Worm (Caenorhabditis elegans) whole organism, young adult: ENCODE data around the gene decr-1.3.
A peak's percentile ranks its signal among the peaks of the same experiment; 100 is the strongest.

Experiments
- C17E4.6 ChIP-seq: fragments of 200-800 bp; sonication (Bioruptor generic); IDR thresholded peaks from 2 replicates; pipeline ENCODE4 v1.3.6; 2022; ENCODE audit warnings: missing genetic modification reagents, missing genetic modification characterization, missing compliant biosample characterization
- D2030.7 ChIP-seq: fragments of 200-800 bp; sonication (Bioruptor generic); IDR thresholded peaks from 2 replicates; pipeline ENCODE4 v1.3.6; 2022; ENCODE audit warnings: missing genetic modification reagents, missing genetic modification characterization, missing compliant biosample characterization
- F22D6.2 ChIP-seq: sonication (generic microtip); optimal IDR thresholded peaks from 2 replicates; lab custom pipeline; 2016; ENCODE audit warnings: mild to moderate bottlenecking, missing genetic modification characterization, missing compliant biosample characterization
- F33H1.4 ChIP-seq: fragments of 200-800 bp; sonication (Bioruptor generic); IDR thresholded peaks from 2 replicates; pipeline ENCODE4 v1.3.6; 2022; ENCODE audit warnings: missing genetic modification reagents, missing genetic modification characterization, missing compliant biosample characterization
- F55B11.4 ChIP-seq: sonication (generic microtip); optimal IDR thresholded peaks from 2 replicates; lab custom pipeline; 2016; ENCODE audit warnings: missing compliant biosample characterization, missing genetic modification characterization, borderline replicate concordance; ENCODE audit not compliant: insufficient read depth
- F57A8.1 ChIP-seq: fragments of 200-800 bp; sonication (Bioruptor generic); optimal IDR thresholded peaks from 2 replicates; lab custom pipeline; 2018; ENCODE audit warnings: mild to moderate bottlenecking, missing genetic modification characterization, moderate library complexity, missing compliant biosample characterization
- K12H6.12 ChIP-seq: fragments of 200-800 bp; sonication (Bioruptor generic); optimal IDR thresholded peaks from 2 replicates; lab custom pipeline; 2018; ENCODE audit warnings: mild to moderate bottlenecking, missing genetic modification characterization, missing compliant biosample characterization
- T26A5.8 ChIP-seq: sonication (generic microtip); optimal IDR thresholded peaks from 2 replicates; lab custom pipeline; 2016; ENCODE audit warnings: missing genetic modification characterization, missing compliant biosample characterization
- Y53G8AR.9 ChIP-seq: fragments of 200-800 bp; sonication (Bioruptor generic); conservative IDR thresholded peaks from 2 replicates; pipeline ENCODE4 v1.3.6; 2022; ENCODE audit warnings: missing genetic modification reagents, missing genetic modification characterization, missing compliant biosample characterization
- Y56A3A.18 ChIP-seq: fragments of 200-800 bp; sonication (Bioruptor generic); IDR thresholded peaks from 2 replicates; pipeline ENCODE4 v1.3.6; 2022; ENCODE audit warnings: missing genetic modification reagents, missing genetic modification characterization, missing compliant biosample characterization
- Y95B8A.8 ChIP-seq: fragments of 200-800 bp; sonication (Bioruptor generic); IDR thresholded peaks from 2 replicates; pipeline ENCODE4 v1.3.6; 2022; ENCODE audit warnings: missing genetic modification reagents, missing genetic modification characterization, missing compliant biosample characterization
- ZK185.1 ChIP-seq: sonication (generic microtip); optimal IDR thresholded peaks from 2 replicates; lab custom pipeline; 2016; ENCODE audit warnings: mild to moderate bottlenecking, missing genetic modification characterization, missing compliant biosample characterization; ENCODE audit not compliant: poor library complexity, severe bottlenecking
- attf-3 ChIP-seq: fragments of 200-800 bp; sonication (Bioruptor generic); conservative IDR thresholded peaks from 2 replicates; pipeline ENCODE4 v1.3.6; 2022; ENCODE audit warnings: missing genetic modification reagents, missing genetic modification characterization, missing compliant biosample characterization
- ccch-3 ChIP-seq: fragments of 200-800 bp; sonication (Bioruptor generic); optimal IDR thresholded peaks from 2 replicates; lab custom pipeline; 2018; ENCODE audit warnings: mild to moderate bottlenecking, missing genetic modification characterization, missing compliant biosample characterization
- cebp-1 ChIP-seq, 2 experiments: fragments of 200-800 bp in 1 of 2; sonication (Bioruptor generic) in 1 of 2; sonication (generic microtip) in 1 of 2; IDR thresholded peaks in 1 of 2; optimal IDR thresholded peaks in 1 of 2; 2 replicates each; pipeline versions ENCODE4 v1.3.6 to Lab custom; 2017 to 2022; ENCODE audit warnings: missing compliant biosample characterization in 2 of 2, missing genetic modification characterization in 2 of 2, mild to moderate bottlenecking in 1 of 2, missing genetic modification reagents in 1 of 2, moderate library complexity in 1 of 2
- cebp-2 ChIP-seq: fragments of 200-800 bp; sonication (Bioruptor generic); IDR thresholded peaks from 2 replicates; pipeline ENCODE4 v1.3.6; 2022; ENCODE audit warnings: missing genetic modification characterization, missing compliant biosample characterization
- ceh-100 ChIP-seq: fragments of 200-800 bp; sonication (Bioruptor generic); IDR thresholded peaks from 2 replicates; pipeline ENCODE4 v1.3.6; 2022; ENCODE audit warnings: missing genetic modification reagents, missing genetic modification characterization, missing compliant biosample characterization
- ceh-27 ChIP-seq: fragments of 200-800 bp; sonication (Bioruptor generic); optimal IDR thresholded peaks from 2 replicates; lab custom pipeline; 2018; ENCODE audit warnings: mild to moderate bottlenecking, missing genetic modification characterization, moderate library complexity, missing compliant biosample characterization
- ceh-40 ChIP-seq: fragments of 200-800 bp; sonication (Bioruptor generic); IDR thresholded peaks from 2 replicates; pipeline ENCODE4 v1.3.6; 2022; ENCODE audit warnings: missing genetic modification characterization, missing compliant biosample characterization
- chd-7 ChIP-seq: sonication (generic microtip); optimal IDR thresholded peaks from 2 replicates; lab custom pipeline; 2016; ENCODE audit warnings: mild to moderate bottlenecking, missing genetic modification characterization, moderate library complexity, missing compliant biosample characterization
- egrh-3 ChIP-seq: fragments of 200-800 bp; sonication (Bioruptor generic); IDR thresholded peaks from 2 replicates; pipeline ENCODE4 v1.3.6; 2022; ENCODE audit warnings: missing genetic modification reagents, missing genetic modification characterization, missing compliant biosample characterization
- him-1 ChIP-seq: sonication (generic microtip); optimal IDR thresholded peaks from 2 replicates; lab custom pipeline; 2016; ENCODE audit warnings: missing genotype, missing genetic modification reagents, missing genetic modification characterization, missing compliant biosample characterization
- hsf-1 ChIP-seq: fragments of 200-800 bp; sonication (Bioruptor generic); IDR thresholded peaks from 2 replicates; pipeline ENCODE4 v1.3.6; 2022; ENCODE audit warnings: missing genetic modification reagents, missing genetic modification characterization, missing compliant biosample characterization
- lin-35 ChIP-seq, 3 experiments: fragments of 150-350 bp in 2 of 3; sonication (generic microtip) in 1 of 3; optimal IDR thresholded peaks; 2 replicates each; lab custom pipeline; 2014 to 2018; ENCODE audit warnings: missing biosample characterization in 3 of 3, missing genetic modification characterization in 3 of 3, missing genetic modification reagents in 3 of 3
- lsl-1 ChIP-seq: fragments of 200-800 bp; sonication (Bioruptor generic); optimal IDR thresholded peaks from 2 replicates; lab custom pipeline; 2018; ENCODE audit warnings: mild to moderate bottlenecking, missing genetic modification characterization, moderate library complexity, missing compliant biosample characterization
- madf-3 ChIP-seq: fragments of 200-800 bp; sonication (Bioruptor generic); IDR thresholded peaks from 2 replicates; pipeline ENCODE4 v1.3.6; 2022; ENCODE audit warnings: missing genetic modification reagents, missing genetic modification characterization, missing compliant biosample characterization
- mcd-1 ChIP-seq: fragments of 200-800 bp; sonication (Bioruptor generic); IDR thresholded peaks from 2 replicates; pipeline ENCODE4 v1.3.6; 2022; ENCODE audit warnings: missing genetic modification reagents, missing genetic modification characterization, missing compliant biosample characterization
- nfya-2 ChIP-seq: fragments of 200-800 bp; sonication (Bioruptor generic); IDR thresholded peaks from 2 replicates; pipeline ENCODE4 v1.3.6; 2022; ENCODE audit warnings: missing genetic modification reagents, missing genetic modification characterization, missing compliant biosample characterization
- nhr-179 ChIP-seq: sonication (generic microtip); optimal IDR thresholded peaks from 2 replicates; lab custom pipeline; 2016; ENCODE audit warnings: mild to moderate bottlenecking, missing genetic modification characterization, missing compliant biosample characterization
- snpc-1.1 ChIP-seq: sonication (generic microtip); optimal IDR thresholded peaks from 2 replicates; lab custom pipeline; 2017; ENCODE audit warnings: missing genetic modification characterization, mild to moderate bottlenecking, missing compliant biosample characterization, antibody characterized with exemption, moderate library complexity, missing genotype, missing genetic modification reagents; ENCODE audit not compliant: insufficient read depth
- snpc-1.3 ChIP-seq: sonication (generic microtip); optimal IDR thresholded peaks from 2 replicates; lab custom pipeline; 2017; ENCODE audit warnings: missing genetic modification characterization, mild to moderate bottlenecking, missing compliant biosample characterization, antibody characterized with exemption, moderate library complexity, missing genotype, missing genetic modification reagents; ENCODE audit not compliant: insufficient read depth
- snpc-4 ChIP-seq, 5 experiments: fragments of 150-350 bp in 1 of 5; sonication (generic microtip) in 4 of 5; optimal IDR thresholded peaks; 2 replicates each; lab custom pipeline; 2014 to 2018; ENCODE audit warnings: missing genetic modification characterization in 5 of 5, missing biosample characterization in 3 of 5, antibody characterized with exemption in 2 of 5, mild to moderate bottlenecking in 2 of 5, missing compliant biosample characterization in 2 of 5, missing genotype in 2 of 5, moderate library complexity in 2 of 5, missing genetic modification reagents in 1 of 5
- tbx-9 ChIP-seq: sonication (generic microtip); optimal IDR thresholded peaks from 2 replicates; lab custom pipeline; 2016; ENCODE audit warnings: borderline replicate concordance, missing genetic modification characterization, inconsistent platforms, missing compliant biosample characterization
- unc-62 ChIP-seq: fragments of 150-350 bp; optimal IDR thresholded peaks from 2 replicates; lab custom pipeline; 2014; ENCODE audit warnings: missing biosample characterization, missing genetic modification reagents, missing genetic modification characterization

The decr-1.3 gene

ce11 chrII:8157991-8158390, 15.4 kb downstream of the decr-1.3 start, which contains the start of gene pch-2 (continued):
- TF ChIP-seq snpc-1.3 (tag; lab: Kevin White, UChicago) (peak; percentile 11), ceh-27 (GFP tag; lab: Kevin White, UChicago) (no peak), nfya-2 (GFP tag; lab: Robert Waterston, UW) (no peak), F22D6.2 (no peak), ZK185.1 (tag; lab: Kevin White, UChicago) (peak; percentile 3), K12H6.12 (tag; lab: Kevin White, UChicago) (no peak), cebp-1 (GFP tag; IDR thresholded peaks at IDR 0.05; lab: Robert Waterston, UW) (no peak), cebp-1 (tag; optimal IDR thresholded peaks at IDR 0.05; lab: Kevin White, UChicago) (no peak), attf-3 (GFP tag; lab: Robert Waterston, UW) (peak; percentile 61), C17E4.6 (GFP tag; lab: Robert Waterston, UW) (no peak), D2030.7 (GFP tag; lab: Robert Waterston, UW) (peak; percentile 40; the same call in 1 of the 2 replicates), F33H1.4 (peak; percentile 52; the same call in 1 of the 2 replicates), snpc-1.1 (tag; lab: Kevin White, UChicago) (no peak), ceh-100 (GFP tag; lab: Robert Waterston, UW) (no peak), lin-35 (GFP tag; optimal IDR thresholded peaks at IDR 0.05; lab: Kevin White, UChicago) (peak in 1 of 3 experiments; percentile 14), unc-62 (GFP tag; lab: Kevin White, UChicago) (no peak), nhr-179 (no peak), Y56A3A.18 (GFP tag; lab: Robert Waterston, UW) (no peak), Y95B8A.8 (GFP tag; lab: Robert Waterston, UW) (no peak), hsf-1 (GFP tag; lab: Robert Waterston, UW) (no peak), T26A5.8 (tag; lab: Kevin White, UChicago) (no peak), snpc-4 (GFP tag; optimal IDR thresholded peaks at IDR 0.05; lab: Kevin White, UChicago) (no peak), snpc-4 (tag; optimal IDR thresholded peaks at IDR 0.05; lab: Kevin White, UChicago) (peak in 1 of 4 experiments; percentile 50), Y53G8AR.9 (GFP tag; lab: Robert Waterston, UW) (peak; percentile 51; the same call in 1 of the 2 replicates), mcd-1 (GFP tag; lab: Robert Waterston, UW) (no peak)

- TF ChIP-seq chd-7: no peak
Observed at ce11 chrII:8156845-8157373, 16.4 kb downstream of the decr-1.3 start, which contains the start of the genes tub-1 and tmem-138. TSS of gene tub-1 (minus strand) at chrII:8156945. TSS of gene tmem-138 (plus strand) at chrII:8157323.

ce11 chrII:8152711-8153325, 20.5 kb downstream of the decr-1.3 start:
- no peak for TF ChIP-seq F55B11.4
- no peak for TF ChIP-seq madf-3 (GFP tag; lab: Robert Waterston, UW)
- TF ChIP-seq cebp-2 (GFP tag; lab: Robert Waterston, UW): no peak
- no peak for TF ChIP-seq egrh-3 (GFP tag; lab: Robert Waterston, UW)
- TF ChIP-seq F57A8.1 (GFP tag; lab: Kevin White, UChicago): no peak
- TF ChIP-seq lsl-1 (GFP tag; lab: Kevin White, UChicago): no peak
- no peak for TF ChIP-seq snpc-1.1 (tag; lab: Kevin White, UChicago)
- no peak for TF ChIP-seq him-1 (tag; lab: Kevin White, UChicago)
- TF ChIP-seq tbx-9 (tag; lab: Kevin White, UChicago): no peak
- TF ChIP-seq ccch-3 (GFP tag; lab: Kevin White, UChicago): no peak
- TF ChIP-seq ceh-40 (GFP tag; lab: Robert Waterston, UW): no peak
- TF ChIP-seq, all 124 proteins: peak for 0
